Worm (Caenorhabditis elegans) whole organism, L1 larva: ENCODE measurements around the gene ztf-18.

Source experiments
- C16A3.4 ChIP-seq: fragments of 150-350 bp; optimal IDR thresholded peaks from 2 replicates; lab custom pipeline; 2014; ENCODE audit warnings: missing biosample characterization, missing genetic modification characterization
- aly-2 ChIP-seq: fragments of 150-350 bp; optimal IDR thresholded peaks from 2 replicates; lab custom pipeline; 2014; ENCODE audit warnings: missing biosample characterization, missing genetic modification characterization
- ama-1 ChIP-seq: fragments of 150-350 bp; optimal IDR thresholded peaks from 2 replicates; lab custom pipeline; 2014
- egl-13 ChIP-seq: sonication (generic microtip); optimal IDR thresholded peaks from 2 replicates; lab custom pipeline; 2016; ENCODE audit warnings: missing genotype, missing genetic modification reagents, missing genetic modification characterization, missing compliant biosample characterization
- ets-5 ChIP-seq: fragments of 200-800 bp; sonication (Bioruptor generic); IDR thresholded peaks from 2 replicates; pipeline ENCODE4 v1.3.6; 2022; ENCODE audit warnings: missing genetic modification characterization, missing compliant biosample characterization
- lin-13 ChIP-seq: fragments of 150-350 bp; optimal IDR thresholded peaks from 2 replicates; lab custom pipeline; 2014; ENCODE audit warnings: missing biosample characterization, missing genetic modification reagents, missing genetic modification characterization
- lir-3 ChIP-seq: sonication (generic microtip); optimal IDR thresholded peaks from 2 replicates; lab custom pipeline; 2016; ENCODE audit warnings: mild to moderate bottlenecking, missing genetic modification characterization, moderate library complexity, missing compliant biosample characterization; ENCODE audit not compliant: poor library complexity
- nhr-77 ChIP-seq: fragments of 150-350 bp; optimal IDR thresholded peaks from 2 replicates; lab custom pipeline; 2014; ENCODE audit warnings: missing biosample characterization, missing genetic modification characterization
- swsn-7 ChIP-seq: sonication (generic microtip); optimal IDR thresholded peaks from 2 replicates; lab custom pipeline; 2016; ENCODE audit warnings: missing genetic modification characterization, missing compliant biosample characterization
- tbx-2 ChIP-seq: sonication (generic microtip); optimal IDR thresholded peaks from 2 replicates; lab custom pipeline; 2016; ENCODE audit warnings: missing genetic modification characterization, missing compliant biosample characterization
- tlp-1 ChIP-seq: fragments of 150-350 bp; optimal IDR thresholded peaks from 2 replicates; lab custom pipeline; 2014; ENCODE audit warnings: missing biosample characterization, missing genetic modification characterization
- unc-86 ChIP-seq: sonication (generic microtip); optimal IDR thresholded peaks from 2 replicates; lab custom pipeline; 2016; ENCODE audit warnings: missing genetic modification characterization, missing compliant biosample characterization

ce11 chrIII:909540-909939 is 14.0 kb upstream of the ztf-18 start, which contains the start of gene crls-1:
- TF ChIP-seq swsn-7 (tag; lab: Kevin White, UChicago): no peak
- no peak for TF ChIP-seq lin-13 (GFP tag; lab: Kevin White, UChicago)
- TF ChIP-seq aly-2 (tag; lab: Kevin White, UChicago): no peak
- no peak for TF ChIP-seq C16A3.4 (tag; lab: Kevin White, UChicago)
- TF ChIP-seq lir-3 (tag; lab: Kevin White, UChicago): no peak
- no peak for TF ChIP-seq egl-13
- TF ChIP-seq tlp-1 (tag; lab: Kevin White, UChicago): no peak
- TF ChIP-seq ama-1 (lab: Kevin White, UChicago): no peak
- no peak for TF ChIP-seq nhr-77 (tag; lab: Kevin White, UChicago)
- no peak for TF ChIP-seq tbx-2 (tag; lab: Kevin White, UChicago)
- TF ChIP-seq unc-86 (tag; lab: Kevin White, UChicago): no peak
- no peak for TF ChIP-seq ets-5 (GFP tag; lab: Robert Waterston, UW)
